Fruit fly (Drosophila melanogaster): ENCODE data around the gene GCC185.

Gene GCC185

dm6 chr3R:11967262-11968029, 43.1 kb upstream of the GCC185 start, which contains the start of the genes CG12213 and GC1 (continued):
- TF ChIP-seq Lhr (GFP tag; optimal IDR thresholded peaks at IDR 0.05), result peak; percentile 80
- TF ChIP-seq Sin3A (optimal IDR thresholded peaks at IDR 0.05), result peak; percentile 86
- TF ChIP-seq gsb (GFP tag; IDR thresholded peaks at IDR 0.05), result no peak
- TF ChIP-seq D19A (tag; optimal IDR thresholded peaks at IDR 0.05), result no peak
- TF ChIP-seq gem (tag; optimal IDR thresholded peaks at IDR 0.05), result peak; percentile 53
- no peak for TF ChIP-seq gce (GFP tag; IDR thresholded peaks at IDR 0.05)
- TF ChIP-seq hkb (optimal IDR thresholded peaks at IDR 0.05), result no peak
- TF ChIP-seq hkb (GFP tag; IDR thresholded peaks at IDR 0.05), result no peak
- TF ChIP-seq danr (GFP tag; IDR thresholded peaks at IDR 0.05), result no peak
- TF ChIP-seq CG13624 (GFP tag; optimal IDR thresholded peaks at IDR 0.05), result peak; percentile 35
- peak; percentile 99 for TF ChIP-seq Doc3 (GFP tag; IDR thresholded peaks at IDR 0.05; ENCODE audit: partially characterized antibody)
- TF ChIP-seq pita (GFP tag; optimal IDR thresholded peaks at IDR 0.05), result no peak
- peak; percentile 83 for TF ChIP-seq CG12659 (GFP tag; optimal IDR thresholded peaks at IDR 0.05)
- TF ChIP-seq Abd-B (GFP tag; optimal IDR thresholded peaks at IDR 0.05), result no peak
- TF ChIP-seq CG1647 (GFP tag; optimal IDR thresholded peaks at IDR 0.05), result peak; percentile 12
- TF ChIP-seq zen2 (GFP tag; IDR thresholded peaks at IDR 0.05; ENCODE audit: partially characterized antibody), result peak; percentile 95
- TF ChIP-seq ems (GFP tag; optimal IDR thresholded peaks at IDR 0.05), result peak; percentile 34
- peak; percentile 99 for TF ChIP-seq Scr (GFP tag; IDR thresholded peaks at IDR 0.05; ENCODE audit: partially characterized antibody)
- no peak for TF ChIP-seq CG15011 (GFP tag; optimal IDR thresholded peaks at IDR 0.05)
- peak; percentile 81 for TF ChIP-seq E2f2 (GFP tag; IDR thresholded peaks at IDR 0.05)
- TF ChIP-seq hbn (GFP tag; IDR thresholded peaks at IDR 0.05; ENCODE audit: partially characterized antibody), result peak; percentile 98
- TF ChIP-seq CG1603 (tag; optimal IDR thresholded peaks at IDR 0.05), result peak; percentile 17
- TF ChIP-seq CG12104 (GFP tag; optimal IDR thresholded peaks at IDR 0.05), result peak; percentile 13
- TF ChIP-seq pan (optimal IDR thresholded peaks at IDR 0.05), result no peak
- TF ChIP-seq pan (GFP tag; optimal IDR thresholded peaks at IDR 0.05 in 1 of 2, IDR thresholded peaks at IDR 0.05 in 1 of 2), result peak in 1 of 2 experiments; percentile 28
- TF ChIP-seq CG17186 (GFP tag; optimal IDR thresholded peaks at IDR 0.05), result peak; percentile 18
- TF ChIP-seq mam (GFP tag; optimal IDR thresholded peaks at IDR 0.05), result peak; percentile 52
- TF ChIP-seq al (GFP tag; IDR thresholded peaks at IDR 0.05), result 0 out of 2 replicates have a peak, but pooled peaks have one; percentile 17
- TF ChIP-seq CG12155 (GFP tag; optimal IDR thresholded peaks at IDR 0.05), result peak; percentile 40
- no peak for TF ChIP-seq CG12219 (GFP tag; optimal IDR thresholded peaks at IDR 0.05)
- TF ChIP-seq tin (GFP tag; optimal IDR thresholded peaks at IDR 0.05), result peak; percentile 24
- TF ChIP-seq CG12391 (tag; optimal IDR thresholded peaks at IDR 0.05), result peak; percentile 70
- TF ChIP-seq B-H2 (GFP tag; optimal IDR thresholded peaks at IDR 0.05), result no peak
- TF ChIP-seq CG31365 (tag; optimal IDR thresholded peaks at IDR 0.05), result no peak
- TF ChIP-seq CG7963 (GFP tag; IDR thresholded peaks at IDR 0.05; ENCODE audit: partially characterized antibody), result peak; percentile 91
- TF ChIP-seq phol (tag; optimal IDR thresholded peaks at IDR 0.05), result peak; percentile 70
- no peak for TF ChIP-seq CG10959 (GFP tag; IDR thresholded peaks at IDR 0.05)
- no peak for TF ChIP-seq Tbp (GFP tag; optimal IDR thresholded peaks at IDR 0.05)
- TF ChIP-seq CG6791 (GFP tag; IDR thresholded peaks at IDR 0.05; ENCODE audit: partially characterized antibody), result peak; percentile 94
- peak in 1 of 3 experiments; percentile 44 for TF ChIP-seq lola (GFP tag; optimal IDR thresholded peaks at IDR 0.05)
- no peak for TF ChIP-seq ci (GFP tag; IDR thresholded peaks at IDR 0.05)
- TF ChIP-seq Vsx1 (GFP tag; optimal IDR thresholded peaks at IDR 0.05), result peak; percentile 93
- TF ChIP-seq CG17829 (tag; optimal IDR thresholded peaks at IDR 0.05), result peak; percentile 65
- peak; percentile 4 for TF ChIP-seq CG13424 (tag; optimal IDR thresholded peaks at IDR 0.05)
- peak; percentile 45 for TF ChIP-seq CG4854 (GFP tag; optimal IDR thresholded peaks at IDR 0.05)
- TF ChIP-seq inv (GFP tag; IDR thresholded peaks at IDR 0.05; ENCODE audit: partially characterized antibody), result peak; percentile 99
- peak; percentile 98 for TF ChIP-seq vnd (GFP tag; IDR thresholded peaks at IDR 0.05; ENCODE audit: partially characterized antibody)
- no peak for TF ChIP-seq CG14667 (GFP tag; IDR thresholded peaks at IDR 0.05)
- TF ChIP-seq CG7839 (tag; optimal IDR thresholded peaks at IDR 0.05), result peak; percentile 17

Data from whole organism, embryonic.